Worm (Caenorhabditis elegans) whole organism, young adult: ENCODE results near the gene C46C2.7.

Source experiments
- B0336.3 ChIP-seq: fragments of 200-800 bp; sonication (Bioruptor generic); IDR thresholded peaks from 2 replicates; pipeline ENCODE4 v1.3.6; 2022; ENCODE audit warnings: missing genetic modification characterization, missing compliant biosample characterization
- F39B2.1 ChIP-seq: fragments of 200-800 bp; sonication (Bioruptor generic); IDR thresholded peaks from 2 replicates; pipeline ENCODE4 v1.3.6; 2022; ENCODE audit warnings: missing genetic modification reagents, missing genetic modification characterization, missing compliant biosample characterization
- Y67H2A.10 ChIP-seq: fragments of 200-800 bp; sonication (Bioruptor generic); conservative IDR thresholded peaks from 2 replicates; pipeline ENCODE4 v1.3.6; 2022; ENCODE audit warnings: missing genetic modification reagents, missing genetic modification characterization, missing compliant biosample characterization
- ceh-27 ChIP-seq: fragments of 200-800 bp; sonication (Bioruptor generic); optimal IDR thresholded peaks from 2 replicates; lab custom pipeline; 2018; ENCODE audit warnings: mild to moderate bottlenecking, missing genetic modification characterization, moderate library complexity, missing compliant biosample characterization
- egl-18 ChIP-seq: fragments of 200-800 bp; sonication (Bioruptor generic); IDR thresholded peaks from 2 replicates; pipeline ENCODE4 v1.3.6; 2022; ENCODE audit warnings: missing genetic modification reagents, missing genetic modification characterization, missing compliant biosample characterization

- TF ChIP-seq egl-18 (GFP tag; lab: Robert Waterston, UW): peak; percentile 96
- peak; percentile 96 for TF ChIP-seq F39B2.1
- TF ChIP-seq ceh-27: peak; percentile 16
- TF ChIP-seq Y67H2A.10 (GFP tag; lab: Robert Waterston, UW): peak; percentile 95
- TF ChIP-seq B0336.3 (GFP tag; lab: Robert Waterston, UW): 0 out of 2 replicates have a peak, but pooled peaks have one; percentile 35
Measured at ce11 chrIV:9196023-9196636, 1.5 kb downstream of the C46C2.7 start.
